Fruit fly (Drosophila melanogaster): ENCODE data around the gene cyst.

Gene cyst

dm6 chr2L:19543010-19543564 lies 34.5 kb upstream of the cyst start:
- TF ChIP-seq CG2678 (tag; optimal IDR thresholded peaks at IDR 0.05) (peak; percentile 5), sob (GFP tag; IDR thresholded peaks at IDR 0.05) (no peak), lbe (GFP tag; optimal IDR thresholded peaks at IDR 0.05) (peak; percentile 12), CG2120 (GFP tag; optimal IDR thresholded peaks at IDR 0.05) (peak; percentile 7), zf30C (GFP tag; optimal IDR thresholded peaks at IDR 0.05) (no peak), eve (GFP tag; optimal IDR thresholded peaks at IDR 0.05) (peak in 1 of 2 experiments; percentile 63), exex (tag; optimal IDR thresholded peaks at IDR 0.05) (peak; percentile 41), Sry-β (GFP tag; optimal IDR thresholded peaks at IDR 0.05) (peak; percentile 71), grau (tag; optimal IDR thresholded peaks at IDR 0.05) (peak; percentile 11), CG6272 (GFP tag; IDR thresholded peaks at IDR 0.05) (no peak), row (GFP tag; IDR thresholded peaks at IDR 0.05) (0 out of 3 replicates have a peak, but pooled peaks have one; percentile 5), CG5953 (GFP tag; IDR thresholded peaks at IDR 0.05) (no peak), CG4854 (GFP tag; optimal IDR thresholded peaks at IDR 0.05) (no peak), PHDP (tag; optimal IDR thresholded peaks at IDR 0.05) (peak; percentile 3), hkb (optimal IDR thresholded peaks at IDR 0.05) (no peak), hkb (GFP tag; IDR thresholded peaks at IDR 0.05) (no peak), CG11696 (GFP tag; IDR thresholded peaks at IDR 0.05) (0 out of 2 replicates have a peak, but pooled peaks have one; percentile 25), Med (GFP tag) (peak; percentile 34), corto (GFP tag; optimal IDR thresholded peaks at IDR 0.05) (peak; percentile 3), CG15479 (GFP tag; optimal IDR thresholded peaks at IDR 0.05) (peak; percentile 60), ac (GFP tag; optimal IDR thresholded peaks at IDR 0.05) (no peak), HmgZ (tag; optimal IDR thresholded peaks at IDR 0.05) (no peak)

- TF ChIP-seq CG2875 (GFP tag; optimal IDR thresholded peaks at IDR 0.05) (no peak), CG11504 (tag; optimal IDR thresholded peaks at IDR 0.05) (peak; percentile 5), Blimp-1 (GFP tag; optimal IDR thresholded peaks at IDR 0.05) (no peak), BtbVII (GFP tag; optimal IDR thresholded peaks at IDR 0.05) (peak; percentile 18), ab (GFP tag; optimal IDR thresholded peaks at IDR 0.05) (no peak), CG11093 (GFP tag; IDR thresholded peaks at IDR 0.05) (no peak), pzg (GFP tag; optimal IDR thresholded peaks at IDR 0.05) (peak; percentile 86), CG4854 (GFP tag; optimal IDR thresholded peaks at IDR 0.05) (no peak), Nf-YC (tag; optimal IDR thresholded peaks at IDR 0.05) (no peak), CG6854 (GFP tag; optimal IDR thresholded peaks at IDR 0.05) (no peak), CG17361 (GFP tag; IDR thresholded peaks at IDR 0.05) (no peak), CG32767 (GFP tag; IDR thresholded peaks at IDR 0.05) (0 out of 2 replicates have a peak, but pooled peaks have one; percentile 15), Camta (GFP tag; optimal IDR thresholded peaks at IDR 0.05) (no peak), MESR4 (GFP tag; optimal IDR thresholded peaks at IDR 0.05) (peak; percentile 82), zfh1 (GFP tag; IDR thresholded peaks at IDR 0.05) (no peak), lmd (GFP tag; IDR thresholded peaks at IDR 0.05) (no peak), ttk (GFP tag; IDR thresholded peaks at IDR 0.05) (no peak), CG9727 (GFP tag; optimal IDR thresholded peaks at IDR 0.05) (no peak), YL-1 (GFP tag; optimal IDR thresholded peaks at IDR 0.05) (peak; percentile 78), danr (GFP tag; IDR thresholded peaks at IDR 0.05) (no peak), Meics (GFP tag; optimal IDR thresholded peaks at IDR 0.05) (no peak), seq (GFP tag; IDR thresholded peaks at IDR 0.05) (no peak), Dref (GFP tag; IDR thresholded peaks at IDR 0.05) (peak; percentile 92), Mad (GFP tag; optimal IDR thresholded peaks at IDR 0.05) (no peak), CG11723 (GFP tag; optimal IDR thresholded peaks at IDR 0.05) (no peak), tin (GFP tag; optimal IDR thresholded peaks at IDR 0.05) (no peak), Fer3 (tag; optimal IDR thresholded peaks at IDR 0.05) (no peak), CG32772 (GFP tag; IDR thresholded peaks at IDR 0.05) (no peak), CG17829 (tag; optimal IDR thresholded peaks at IDR 0.05) (peak; percentile 33), bbx (GFP tag; IDR thresholded peaks at IDR 0.05; ENCODE audit: partially characterized antibody) (peak; percentile 88)
These were observed 33.8 kb upstream of the cyst start for dm6 chr2L:19542268-19542773.
